Worm (Caenorhabditis elegans) whole organism, midembryonic: ENCODE measurements around the gene atn-1.

Source experiments
- T22C8.4 ChIP-seq: fragments of 200-800 bp; sonication (Bioruptor generic); IDR thresholded peaks from 2 replicates; pipeline ENCODE4 v1.3.6; 2022; ENCODE audit warnings: missing genetic modification characterization, missing compliant biosample characterization
- cog-1 ChIP-seq: sonication (generic microtip); optimal IDR thresholded peaks from 2 replicates; lab custom pipeline; 2016; ENCODE audit warnings: missing genetic modification characterization, missing compliant biosample characterization
- flt-1 ChIP-seq: fragments of 200-800 bp; sonication (Bioruptor generic); IDR thresholded peaks from 2 replicates; pipeline ENCODE4 v1.3.6; 2022; ENCODE audit warnings: missing genetic modification characterization, missing compliant biosample characterization
- ztf-23 ChIP-seq: fragments of 200-800 bp; sonication (Bioruptor generic); IDR thresholded peaks from 2 replicates; pipeline ENCODE4 v1.3.6; 2022; ENCODE audit warnings: missing genetic modification reagents, missing genetic modification characterization, missing compliant biosample characterization
- ztf-29 ChIP-seq: fragments of 200-800 bp; sonication (Bioruptor generic); IDR thresholded peaks from 2 replicates; pipeline ENCODE4 v1.3.6; 2022; ENCODE audit warnings: missing genetic modification reagents, missing genetic modification characterization, missing compliant biosample characterization

ce11 chrV:12449902-12450301 is 28.3 kb upstream of the atn-1 start, which contains the start of gene C54D10.10:
- no peak for TF ChIP-seq ztf-29 (GFP tag; lab: Robert Waterston, UW)
- no peak for TF ChIP-seq T22C8.4 (GFP tag; lab: Robert Waterston, UW)
- no peak for TF ChIP-seq ztf-23 (GFP tag; lab: Robert Waterston, UW)
- no peak for TF ChIP-seq cog-1 (tag; lab: Kevin White, UChicago)
- TF ChIP-seq flt-1 = no peak
